Worm (Caenorhabditis elegans) whole organism, L3 larva: ENCODE measurements around the gene C06E4.3.

Experiments used
- R02D3.7 ChIP-seq: fragments of 150-350 bp; optimal IDR thresholded peaks from 2 replicates; lab custom pipeline; 2014; ENCODE audit warnings: missing biosample characterization, missing genetic modification characterization
- ama-1 ChIP-seq: fragments of 150-350 bp; optimal IDR thresholded peaks from 2 replicates; lab custom pipeline; 2018
- ceh-82 ChIP-seq: fragments of 150-350 bp; optimal IDR thresholded peaks from 2 replicates; lab custom pipeline; 2014; ENCODE audit warnings: missing biosample characterization, missing genetic modification characterization
- ceh-9 ChIP-seq: sonication (generic microtip); optimal IDR thresholded peaks from 2 replicates; lab custom pipeline; 2018; ENCODE audit warnings: missing biosample characterization, missing genetic modification characterization
- egl-5 ChIP-seq: fragments of 150-350 bp; optimal IDR thresholded peaks from 2 replicates; lab custom pipeline; 2017; ENCODE audit warnings: missing biosample characterization, missing genetic modification reagents, missing genetic modification characterization, inconsistent platforms
- elt-2 ChIP-seq: sonication (generic microtip); optimal IDR thresholded peaks from 2 replicates; lab custom pipeline; 2016; ENCODE audit warnings: missing genetic modification reagents, mild to moderate bottlenecking, missing genetic modification characterization, missing compliant biosample characterization
- elt-3 ChIP-seq, 3 experiments: fragments of 150-350 bp in 1 of 3; sonication (generic microtip) in 2 of 3; optimal IDR thresholded peaks; 2 replicates in 2 of 3; 4 replicates in 1 of 3; lab custom pipeline; 2014 to 2017; ENCODE audit warnings: missing biosample characterization in 3 of 3, missing genetic modification characterization in 3 of 3
- fkh-10 ChIP-seq: sonication (generic microtip); optimal IDR thresholded peaks from 2 replicates; lab custom pipeline; 2017; ENCODE audit warnings: missing biosample characterization, missing genetic modification reagents, missing genetic modification characterization
- fkh-2 ChIP-seq: fragments of 150-350 bp; optimal IDR thresholded peaks from 2 replicates; lab custom pipeline; 2014; ENCODE audit warnings: missing biosample characterization, missing genetic modification reagents, missing genetic modification characterization
- fos-1 ChIP-seq: fragments of 150-350 bp; optimal IDR thresholded peaks from 2 replicates; lab custom pipeline; 2014; ENCODE audit warnings: missing biosample characterization, missing genetic modification characterization
- hmg-11 ChIP-seq: sonication (generic microtip); optimal IDR thresholded peaks from 2 replicates; lab custom pipeline; 2016; ENCODE audit warnings: missing genetic modification characterization, missing compliant biosample characterization
- jun-1 ChIP-seq: fragments of 150-350 bp; optimal IDR thresholded peaks from 2 replicates; lab custom pipeline; 2014; ENCODE audit warnings: missing biosample characterization, missing genetic modification reagents, missing genetic modification characterization
- lin-39 ChIP-seq: fragments of 150-350 bp; optimal IDR thresholded peaks from 2 replicates; lab custom pipeline; 2018; ENCODE audit warnings: missing biosample characterization, missing genetic modification reagents, missing genetic modification characterization
- mdl-1 ChIP-seq: fragments of 150-350 bp; optimal IDR thresholded peaks from 2 replicates; lab custom pipeline; 2014; ENCODE audit warnings: missing biosample characterization, missing genetic modification characterization
- nfya-1 ChIP-seq: sonication (generic microtip); optimal IDR thresholded peaks from 2 replicates; lab custom pipeline; 2017; ENCODE audit warnings: missing genetic modification characterization, mild to moderate bottlenecking, missing compliant biosample characterization, antibody characterized with exemption, moderate library complexity; ENCODE audit not compliant: insufficient read depth
- nhr-12 ChIP-seq: fragments of 150-350 bp; optimal IDR thresholded peaks from 2 replicates; lab custom pipeline; 2014; ENCODE audit warnings: missing biosample characterization, missing genetic modification characterization
- nhr-23 ChIP-seq: fragments of 150-350 bp; optimal IDR thresholded peaks from 2 replicates; lab custom pipeline; 2014; ENCODE audit warnings: missing biosample characterization, missing genetic modification reagents, missing genetic modification characterization
- nhr-25 ChIP-seq: sonication (generic microtip); optimal IDR thresholded peaks from 2 replicates; lab custom pipeline; 2017; ENCODE audit warnings: missing biosample characterization, missing genetic modification characterization
- nhr-28 ChIP-seq: fragments of 150-350 bp; optimal IDR thresholded peaks from 2 replicates; lab custom pipeline; 2014; ENCODE audit warnings: missing biosample characterization, missing genetic modification characterization
- nhr-43 ChIP-seq: sonication (generic microtip); optimal IDR thresholded peaks from 2 replicates; lab custom pipeline; 2016; ENCODE audit warnings: mild to moderate bottlenecking, missing genetic modification characterization, missing compliant biosample characterization; ENCODE audit not compliant: poor library complexity, severe bottlenecking
- nhr-76 ChIP-seq: fragments of 150-350 bp; sonication (generic microtip); optimal IDR thresholded peaks from 5 replicates; lab custom pipeline; 2014; ENCODE audit warnings: missing biosample characterization, missing genetic modification characterization
- nhr-77 ChIP-seq: fragments of 150-350 bp; optimal IDR thresholded peaks from 2 replicates; lab custom pipeline; 2014; ENCODE audit warnings: missing biosample characterization, missing genetic modification characterization
- pha-4 ChIP-seq: fragments of 150-350 bp; optimal IDR thresholded peaks from 2 replicates; lab custom pipeline; 2014; ENCODE audit warnings: missing biosample characterization, missing genetic modification reagents, missing genetic modification characterization
- pqm-1 ChIP-seq: fragments of 150-350 bp; optimal IDR thresholded peaks from 2 replicates; lab custom pipeline; 2017; ENCODE audit warnings: missing biosample characterization, missing genetic modification characterization, inconsistent platforms
- skn-1 ChIP-seq: fragments of 150-350 bp; optimal IDR thresholded peaks from 2 replicates; lab custom pipeline; 2014; ENCODE audit warnings: missing biosample characterization, missing genetic modification characterization
- snpc-4 ChIP-seq: fragments of 150-350 bp; optimal IDR thresholded peaks from 2 replicates; lab custom pipeline; 2014; ENCODE audit warnings: missing biosample characterization, missing genetic modification characterization
- tbx-2 ChIP-seq: sonication (generic microtip); optimal IDR thresholded peaks from 2 replicates; lab custom pipeline; 2016; ENCODE audit warnings: mild to moderate bottlenecking, missing genetic modification characterization, missing compliant biosample characterization
- unc-39 ChIP-seq: sonication (generic microtip); optimal IDR thresholded peaks from 4 replicates; lab custom pipeline; 2017; ENCODE audit warnings: missing biosample characterization, missing genetic modification characterization
- unc-62 ChIP-seq: fragments of 150-350 bp; sonication (generic microtip); optimal IDR thresholded peaks from 4 replicates; lab custom pipeline; 2014; ENCODE audit warnings: missing biosample characterization, missing genetic modification reagents, missing genetic modification characterization
- zag-1 ChIP-seq: fragments of 150-350 bp; optimal IDR thresholded peaks from 2 replicates; lab custom pipeline; 2014; ENCODE audit warnings: missing biosample characterization, missing genetic modification characterization
- ztf-11 ChIP-seq: fragments of 150-350 bp; optimal IDR thresholded peaks from 2 replicates; lab custom pipeline; 2014; ENCODE audit warnings: missing biosample characterization, missing genetic modification characterization

C06E4.3 gene

ce11 chrIV:7301481-7301880 is 40.8 kb downstream of the C06E4.3 start:
- no peak for TF ChIP-seq mdl-1
- no peak for TF ChIP-seq fkh-10 (GFP tag; lab: Kevin White, UChicago)
- TF ChIP-seq R02D3.7 (tag; lab: Kevin White, UChicago): no peak
- TF ChIP-seq nhr-28: no peak

DNA sequence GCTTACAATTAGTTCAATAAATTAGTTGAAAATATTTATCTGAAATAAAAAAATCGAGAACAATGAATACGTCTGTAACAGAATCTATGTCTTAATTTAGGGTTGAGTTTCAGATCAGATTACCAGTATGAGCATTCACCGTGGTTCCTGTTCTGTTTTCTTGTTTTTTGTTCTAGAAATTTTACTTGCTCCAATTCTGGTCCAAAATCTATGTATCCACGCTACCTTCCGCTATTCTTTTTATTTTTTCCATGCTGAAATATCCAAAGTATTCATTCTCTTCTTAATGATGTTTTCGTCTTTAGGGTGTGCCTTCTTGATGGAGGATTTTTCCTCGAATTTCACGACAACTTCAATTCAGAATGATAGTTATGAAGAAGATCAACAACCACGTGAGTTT is 44.6 kb downstream of the C06E4.3 start, which contains the start of gene npr-27:
npr-27 (plus strand) TSS at position 301 of the 400 bp plus-strand sequence.
- TF ChIP-seq nhr-23 (tag; lab: Kevin White, UChicago) (no peak), lin-39 (no peak), ztf-11 (tag; lab: Kevin White, UChicago) (no peak), skn-1 (no peak), unc-62 (no peak), hmg-11 (tag; lab: Kevin White, UChicago) (no peak), nhr-77 (tag; lab: Kevin White, UChicago) (no peak), snpc-4 (tag; lab: Kevin White, UChicago) (no peak), mdl-1 (no peak), nhr-43 (tag; lab: Kevin White, UChicago) (no peak), ceh-9 (tag; lab: Kevin White, UChicago) (no peak)

- no peak for TF ChIP-seq unc-39 (tag; lab: Kevin White, UChicago)
- TF ChIP-seq ceh-82 (tag; lab: Kevin White, UChicago): no peak
- TF ChIP-seq ama-1 (lab: Kevin White, UChicago): no peak
- no peak for TF ChIP-seq fos-1 (tag; lab: Kevin White, UChicago)
- no peak for TF ChIP-seq elt-2 (tag; lab: Kevin White, UChicago)
- TF ChIP-seq zag-1 (tag; lab: Kevin White, UChicago): no peak
- TF ChIP-seq nfya-1 (tag; lab: Kevin White, UChicago): no peak
- no peak for TF ChIP-seq nhr-12
- no peak for TF ChIP-seq nhr-77 (tag; lab: Kevin White, UChicago)
- TF ChIP-seq fkh-10 (GFP tag; lab: Kevin White, UChicago): no peak
- no peak for TF ChIP-seq snpc-4 (tag; lab: Kevin White, UChicago)
- TF ChIP-seq fkh-2: no peak
- TF ChIP-seq lin-39: no peak
- no peak for TF ChIP-seq tbx-2 (tag; lab: Kevin White, UChicago)
- TF ChIP-seq pha-4 (tag; lab: Kevin White, UChicago): no peak
Measured at ce11 chrIV:7308974-7309373, 48.3 kb downstream of the C06E4.3 start, which contains the start of gene F42C5.6. F42C5.6 (minus strand) TSS chrIV:7309074.

- TF ChIP-seq nhr-76 (no peak), ama-1 (lab: Kevin White, UChicago) (peak; percentile 14), nhr-25 (tag; lab: Kevin White, UChicago) (peak; percentile 79)
Measured at ce11 chrIV:7309678-7310077, 49.0 kb downstream of the C06E4.3 start.

DNA sequence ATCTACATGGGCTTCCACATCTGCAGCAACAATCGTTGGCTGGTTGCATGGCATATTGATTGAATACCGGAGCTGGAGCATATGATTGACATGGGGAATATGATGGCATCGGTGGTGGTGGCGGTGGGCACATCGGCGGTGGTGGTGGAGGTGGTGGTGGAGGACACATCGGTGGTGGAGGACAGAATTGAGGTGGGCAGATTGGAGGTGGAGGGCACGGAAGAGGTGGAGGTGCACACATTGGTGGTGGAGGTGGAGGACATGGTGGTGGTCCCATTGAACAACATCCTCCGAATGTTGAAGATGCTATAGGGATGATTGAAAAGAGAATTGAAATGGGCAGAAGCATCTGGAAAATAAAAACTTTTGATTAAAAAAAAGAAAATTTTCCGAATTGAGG is 49.7 kb downstream of the C06E4.3 start, which contains the start of gene grl-4:
grl-4 (minus strand) TSS at position 351 of the 400 bp plus-strand sequence.
- TF ChIP-seq pqm-1 (no peak), hmg-11 (tag; lab: Kevin White, UChicago) (no peak), nhr-43 (tag; lab: Kevin White, UChicago) (no peak), jun-1 (tag; lab: Kevin White, UChicago) (no peak), elt-3 (tag; optimal IDR thresholded peaks at IDR 0.05; lab: Kevin White, UChicago) (no peak), nhr-12 (no peak), unc-39 (tag; lab: Kevin White, UChicago) (no peak), ztf-11 (tag; lab: Kevin White, UChicago) (no peak)
- TF ChIP-seq, all 47 proteins: peak for 0

DNA sequence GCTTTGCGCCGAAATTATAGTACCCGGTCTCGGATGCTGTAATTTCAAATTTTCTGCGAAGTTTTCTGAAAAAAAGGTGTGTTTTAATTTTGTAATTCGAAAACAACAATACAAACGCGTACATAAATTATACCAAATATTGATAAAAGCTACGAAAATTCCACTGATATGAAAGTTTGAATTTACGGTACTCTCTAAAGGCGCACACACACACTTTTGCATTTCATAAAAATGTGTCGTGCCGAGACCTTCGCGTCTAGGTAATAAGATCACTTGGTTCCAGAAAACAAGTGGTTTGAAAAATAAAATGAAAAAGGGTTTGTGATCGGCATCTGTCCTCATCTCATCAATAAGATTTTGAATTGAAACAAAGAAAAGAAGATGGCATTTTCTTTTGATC is 50.2 kb downstream of the C06E4.3 start:
- TF ChIP-seq nhr-25 (tag; lab: Kevin White, UChicago) (no peak), egl-5 (tag; lab: Kevin White, UChicago) (no peak), ama-1 (lab: Kevin White, UChicago) (peak; percentile 17)
